Worm (Caenorhabditis elegans) whole organism, mixed stage, embryonic: ENCODE measurements around the gene rps-28.

Experiments
- M03D4.4 ChIP-seq: sonication (generic microtip); optimal IDR thresholded peaks from 2 replicates; lab custom pipeline; 2017; ENCODE audit warnings: mild to moderate bottlenecking, missing genetic modification characterization, missing compliant biosample characterization
- blmp-1 ChIP-seq: fragments of 150-350 bp; optimal IDR thresholded peaks from 2 replicates; lab custom pipeline; 2014; ENCODE audit warnings: missing biosample characterization, missing genetic modification characterization
- ceh-39 ChIP-seq: fragments of 150-350 bp; optimal IDR thresholded peaks from 2 replicates; lab custom pipeline; 2014; ENCODE audit warnings: missing biosample characterization, missing genetic modification characterization
- ceh-83 ChIP-seq: fragments of 200-800 bp; sonication (Bioruptor generic); optimal IDR thresholded peaks from 2 replicates; lab custom pipeline; 2018; ENCODE audit warnings: mild to moderate bottlenecking, missing genetic modification characterization, missing compliant biosample characterization
- ces-1 ChIP-seq: fragments of 150-350 bp; optimal IDR thresholded peaks from 2 replicates; lab custom pipeline; 2014; ENCODE audit warnings: missing biosample characterization, missing genetic modification reagents, missing genetic modification characterization
- drap-1 ChIP-seq: fragments of 200-800 bp; sonication (Bioruptor generic); optimal IDR thresholded peaks from 3 replicates; lab custom pipeline; 2018; ENCODE audit warnings: mild to moderate bottlenecking, missing genetic modification characterization, missing compliant biosample characterization
- elt-1 ChIP-seq: sonication (generic microtip); optimal IDR thresholded peaks from 2 replicates; lab custom pipeline; 2017; ENCODE audit warnings: missing genetic modification characterization, mild to moderate bottlenecking, missing compliant biosample characterization, antibody characterized with exemption, moderate library complexity, borderline replicate concordance; ENCODE audit not compliant: insufficient read depth
- elt-3 ChIP-seq: fragments of 150-350 bp; optimal IDR thresholded peaks from 2 replicates; lab custom pipeline; 2014; ENCODE audit warnings: missing biosample characterization, missing genetic modification characterization
- flh-1 ChIP-seq: fragments of 200-800 bp; sonication (Bioruptor generic); optimal IDR thresholded peaks from 2 replicates; lab custom pipeline; 2018; ENCODE audit warnings: mild to moderate bottlenecking, missing genetic modification characterization, moderate library complexity, missing compliant biosample characterization
- lin-13 ChIP-seq: fragments of 150-350 bp; optimal IDR thresholded peaks from 2 replicates; lab custom pipeline; 2014; ENCODE audit warnings: missing biosample characterization, missing genetic modification characterization
- lin-32 ChIP-seq: fragments of 200-800 bp; sonication (Bioruptor generic); optimal IDR thresholded peaks from 2 replicates; lab custom pipeline; 2018; ENCODE audit warnings: mild to moderate bottlenecking, missing genetic modification characterization, missing compliant biosample characterization
- lsy-2 ChIP-seq: fragments of 150-350 bp; optimal IDR thresholded peaks from 2 replicates; lab custom pipeline; 2014; ENCODE audit warnings: missing biosample characterization, missing genetic modification characterization
- mab-5 ChIP-seq: fragments of 150-350 bp; optimal IDR thresholded peaks from 2 replicates; lab custom pipeline; 2014; ENCODE audit warnings: missing biosample characterization, missing genetic modification characterization
- mls-2 ChIP-seq: sonication (generic microtip); optimal IDR thresholded peaks from 2 replicates; lab custom pipeline; 2016; ENCODE audit warnings: mild to moderate bottlenecking, missing genetic modification characterization, moderate library complexity, missing compliant biosample characterization
- nhr-12 ChIP-seq: fragments of 150-350 bp; optimal IDR thresholded peaks from 2 replicates; lab custom pipeline; 2014; ENCODE audit warnings: missing biosample characterization, missing genetic modification characterization
- nhr-2 ChIP-seq: fragments of 150-350 bp; optimal IDR thresholded peaks from 2 replicates; lab custom pipeline; 2014; ENCODE audit warnings: missing biosample characterization, missing genetic modification characterization
- nhr-237 ChIP-seq: fragments of 150-350 bp; optimal IDR thresholded peaks from 2 replicates; lab custom pipeline; 2014; ENCODE audit warnings: missing biosample characterization, missing genetic modification characterization
- nhr-28 ChIP-seq: fragments of 150-350 bp; optimal IDR thresholded peaks from 2 replicates; lab custom pipeline; 2014; ENCODE audit warnings: missing biosample characterization, missing genetic modification characterization
- nhr-76 ChIP-seq: sonication (generic microtip); optimal IDR thresholded peaks from 2 replicates; lab custom pipeline; 2017; ENCODE audit warnings: missing biosample characterization, missing genetic modification characterization
- pha-4 ChIP-seq: fragments of 150-350 bp; optimal IDR thresholded peaks from 2 replicates; lab custom pipeline; 2018; ENCODE audit warnings: missing biosample characterization, missing genetic modification reagents, missing genetic modification characterization
- sem-2 ChIP-seq: fragments of 200-800 bp; sonication (Bioruptor generic); optimal IDR thresholded peaks from 2 replicates; lab custom pipeline; 2018; ENCODE audit warnings: mild to moderate bottlenecking, missing genetic modification characterization, missing compliant biosample characterization
- snpc-4 ChIP-seq: fragments of 150-350 bp; optimal IDR thresholded peaks from 2 replicates; lab custom pipeline; 2014; ENCODE audit warnings: missing biosample characterization, missing genetic modification characterization
- sptf-1 ChIP-seq: sonication (generic microtip); optimal IDR thresholded peaks from 2 replicates; lab custom pipeline; 2017; ENCODE audit warnings: mild to moderate bottlenecking, missing genetic modification characterization, moderate library complexity, missing compliant biosample characterization
- tbx-8 ChIP-seq: fragments of 200-800 bp; sonication (Bioruptor generic); optimal IDR thresholded peaks from 2 replicates; lab custom pipeline; 2018; ENCODE audit warnings: mild to moderate bottlenecking, missing genetic modification characterization, moderate library complexity, missing compliant biosample characterization
- unc-120 ChIP-seq: sonication (generic microtip); optimal IDR thresholded peaks from 2 replicates; lab custom pipeline; 2017; ENCODE audit warnings: missing genetic modification characterization, missing compliant biosample characterization; ENCODE audit not compliant: poor library complexity, severe bottlenecking
- unc-39 ChIP-seq: fragments of 150-350 bp; optimal IDR thresholded peaks from 2 replicates; lab custom pipeline; 2014; ENCODE audit warnings: missing biosample characterization, missing genetic modification characterization
- unc-62 ChIP-seq: fragments of 150-350 bp; optimal IDR thresholded peaks from 2 replicates; lab custom pipeline; 2014; ENCODE audit warnings: missing biosample characterization, missing genetic modification reagents, missing genetic modification characterization
- zip-8 ChIP-seq: fragments of 150-350 bp; optimal IDR thresholded peaks from 2 replicates; lab custom pipeline; 2014; ENCODE audit warnings: missing biosample characterization, missing genetic modification characterization
- ztf-11 ChIP-seq: fragments of 150-350 bp; optimal IDR thresholded peaks from 2 replicates; lab custom pipeline; 2014; ENCODE audit warnings: missing biosample characterization, missing genetic modification characterization

rps-28 gene

DNA sequence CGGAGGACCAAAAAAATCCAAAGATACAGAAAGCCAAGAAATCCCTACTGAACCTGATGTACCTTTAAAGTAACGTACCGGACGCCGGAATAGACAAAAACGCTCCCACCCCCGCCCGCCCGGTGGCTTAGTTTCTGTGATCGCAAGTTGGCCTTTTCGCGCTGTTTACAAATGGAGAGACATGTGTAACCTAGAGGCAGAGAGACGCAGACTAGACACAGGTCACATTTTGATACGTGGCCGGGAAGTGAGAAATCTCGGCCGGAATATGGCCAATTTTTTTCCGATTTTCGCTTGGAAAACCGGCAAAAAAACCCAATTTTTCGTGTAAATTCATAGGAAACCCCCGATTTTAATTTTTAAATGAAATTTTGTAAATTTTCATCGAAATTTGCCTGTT, 2.4 kb upstream of the rps-28 start:
- peak; percentile 27 for TF ChIP-seq nhr-2 (tag; lab: Kevin White, UChicago)
- TF ChIP-seq pha-4 (tag; lab: Kevin White, UChicago) = peak; percentile 96
- TF ChIP-seq lin-32 = no peak
- TF ChIP-seq, all 35 proteins: peak for 2

DNA sequence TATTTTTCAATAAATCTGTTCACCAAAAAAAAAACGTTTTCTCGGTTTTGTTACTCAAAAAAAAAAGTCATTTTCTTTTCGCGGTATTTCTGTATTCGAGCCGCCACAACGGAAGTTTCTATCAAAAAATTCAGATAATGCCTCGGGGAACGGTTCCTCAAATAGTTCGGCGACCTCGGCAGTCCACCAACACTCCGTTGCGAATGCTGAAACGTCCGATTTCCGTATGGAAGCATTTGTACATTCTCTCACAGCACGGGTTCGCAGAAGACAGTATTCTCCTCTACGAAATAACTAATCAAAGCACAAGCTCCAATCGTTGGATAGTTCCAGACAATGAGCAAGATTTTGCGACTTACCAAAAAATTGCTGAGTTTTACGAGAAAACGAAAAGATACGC, 487 bp downstream of the rps-28 start, which contains the start of gene Y41D4B.4:
Y41D4B.4 (plus strand) TSS at position 133 of the 400 bp plus-strand sequence.
- no peak for TF ChIP-seq ceh-39 (tag; lab: Kevin White, UChicago)
- TF ChIP-seq blmp-1 (tag; lab: Kevin White, UChicago) = no peak
- TF ChIP-seq lin-32 = no peak
- TF ChIP-seq lin-13 = no peak
- no peak for TF ChIP-seq unc-39 (tag; lab: Kevin White, UChicago)
- no peak for TF ChIP-seq nhr-2 (tag; lab: Kevin White, UChicago)
- TF ChIP-seq ces-1 (GFP tag; lab: Kevin White, UChicago) = no peak
- TF ChIP-seq, all 35 proteins: peak for 0

DNA sequence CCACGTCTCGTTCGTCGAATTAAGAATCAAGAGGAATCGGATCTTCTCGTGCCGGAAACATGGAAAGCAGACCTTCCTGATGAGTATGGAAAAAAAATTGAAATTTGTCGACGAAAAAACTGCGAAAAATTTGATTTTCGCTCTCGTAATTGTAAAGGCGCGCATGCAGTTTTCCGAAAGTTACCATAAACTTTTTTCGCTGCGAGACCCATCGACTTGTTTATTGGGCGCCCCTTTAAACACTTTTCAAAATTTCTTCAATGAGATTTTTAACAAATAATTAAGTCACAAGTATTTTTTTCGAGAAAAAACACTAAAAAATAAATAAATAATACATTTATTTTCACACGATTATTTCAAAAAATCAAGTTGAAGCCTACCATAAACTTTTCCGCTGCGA, 1.2 kb downstream of the rps-28 start:
- TF ChIP-seq drap-1 (GFP tag; lab: Kevin White, UChicago) (no peak), mab-5 (tag; lab: Kevin White, UChicago) (no peak), sem-2 (GFP tag; lab: Kevin White, UChicago) (no peak), ceh-39 (tag; lab: Kevin White, UChicago) (no peak)
- TF ChIP-seq, all 35 proteins: peak for 0

DNA sequence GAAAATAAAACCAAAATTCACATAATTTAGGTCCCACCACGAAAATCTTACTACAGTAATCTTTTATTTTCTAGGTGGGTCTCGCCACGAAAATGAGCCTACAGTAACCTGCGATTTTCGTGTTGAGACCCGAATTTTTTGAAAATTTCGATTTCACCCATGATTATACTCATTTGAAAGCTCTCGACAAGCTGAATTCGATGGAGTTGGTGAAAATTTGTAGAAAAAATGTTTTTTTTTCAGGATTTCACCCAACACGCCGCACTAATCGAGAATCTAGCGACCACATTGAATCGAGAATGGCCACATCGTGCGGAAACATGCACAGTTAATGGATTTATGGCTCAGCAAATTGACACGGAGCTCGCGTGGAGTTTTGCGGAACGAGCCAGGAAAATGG, 3.4 kb downstream of the rps-28 start:
- no peak for TF ChIP-seq zip-8 (tag; lab: Kevin White, UChicago)
- no peak for TF ChIP-seq nhr-76 (tag; lab: Kevin White, UChicago)
- TF ChIP-seq nhr-237 (tag; lab: Kevin White, UChicago) = no peak
- TF ChIP-seq ceh-39 (tag; lab: Kevin White, UChicago) = no peak
- TF ChIP-seq lin-32 = no peak
- TF ChIP-seq mls-2 (tag; lab: Kevin White, UChicago) = no peak
- no peak for TF ChIP-seq mab-5 (tag; lab: Kevin White, UChicago)
- no peak for TF ChIP-seq ztf-11 (tag; lab: Kevin White, UChicago)
- no peak for TF ChIP-seq nhr-2 (tag; lab: Kevin White, UChicago)
- TF ChIP-seq blmp-1 (tag; lab: Kevin White, UChicago) = no peak
- no peak for TF ChIP-seq nhr-12
- no peak for TF ChIP-seq ces-1 (GFP tag; lab: Kevin White, UChicago)
- TF ChIP-seq ceh-83 = no peak
- no peak for TF ChIP-seq unc-120 (tag; lab: Kevin White, UChicago)
- TF ChIP-seq M03D4.4 (tag; lab: Kevin White, UChicago) = no peak
- TF ChIP-seq, all 35 proteins: peak for 0

DNA sequence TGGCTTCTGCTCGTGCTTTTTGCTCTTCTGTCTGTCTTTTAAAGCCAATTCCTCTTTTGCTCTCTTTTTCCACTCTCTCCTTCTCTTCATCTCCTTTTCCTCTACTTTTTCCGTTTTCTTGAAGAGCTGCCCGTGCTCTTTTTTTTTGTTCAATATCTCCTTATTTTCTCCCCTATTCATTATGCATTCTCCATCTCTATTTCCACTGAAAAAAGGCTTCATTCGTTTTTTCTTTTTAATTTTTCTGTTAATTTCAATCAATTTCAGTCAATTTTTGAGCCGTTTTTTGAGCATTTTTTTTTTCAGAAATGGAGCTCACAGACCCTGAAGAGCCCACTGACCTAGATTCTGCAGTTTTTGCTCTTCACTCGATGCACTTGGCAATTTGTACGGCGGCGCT, 12.9 kb downstream of the rps-28 start, which contains the start of gene Y41D4B.1:
Y41D4B.1 (plus strand) TSS at position 301 of the 400 bp plus-strand sequence.
- TF ChIP-seq blmp-1 (tag; lab: Kevin White, UChicago) (no peak), lsy-2 (no peak), tbx-8 (GFP tag; lab: Kevin White, UChicago) (no peak), unc-120 (tag; lab: Kevin White, UChicago) (no peak), unc-62 (GFP tag; lab: Kevin White, UChicago) (no peak), nhr-12 (no peak), sem-2 (GFP tag; lab: Kevin White, UChicago) (no peak), sptf-1 (tag; lab: Kevin White, UChicago) (no peak), nhr-28 (tag; lab: Kevin White, UChicago) (no peak), flh-1 (GFP tag; lab: Kevin White, UChicago) (no peak), snpc-4 (tag; lab: Kevin White, UChicago) (no peak), pha-4 (tag; lab: Kevin White, UChicago) (no peak), nhr-2 (tag; lab: Kevin White, UChicago) (no peak), elt-3 (tag; lab: Kevin White, UChicago) (no peak), elt-1 (tag; lab: Kevin White, UChicago) (no peak), unc-39 (tag; lab: Kevin White, UChicago) (no peak)
- TF ChIP-seq, all 35 proteins: peak for 0

DNA sequence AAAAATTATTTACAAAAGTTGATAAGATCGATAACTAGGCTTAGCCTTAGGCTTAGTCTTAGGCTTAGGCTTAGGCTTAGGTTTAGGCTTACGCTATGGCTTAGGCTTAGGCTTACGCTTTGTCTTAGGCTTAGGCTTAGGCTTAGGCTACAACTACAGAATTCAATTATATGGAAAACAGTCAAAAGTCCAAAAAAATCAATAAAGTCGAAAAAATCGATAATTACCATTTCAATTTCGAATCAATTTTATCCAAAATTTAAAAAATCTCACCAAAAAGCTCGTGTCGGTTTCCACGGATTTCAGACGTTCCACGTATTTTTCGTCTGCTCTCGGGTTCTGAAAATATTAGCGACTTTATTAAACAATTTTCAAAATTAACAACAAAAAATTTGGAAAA, 17.4 kb downstream of the rps-28 start:
- TF ChIP-seq lsy-2 (no peak), ces-1 (GFP tag; lab: Kevin White, UChicago) (no peak), unc-62 (GFP tag; lab: Kevin White, UChicago) (no peak), ceh-39 (tag; lab: Kevin White, UChicago) (no peak), M03D4.4 (tag; lab: Kevin White, UChicago) (no peak), elt-1 (tag; lab: Kevin White, UChicago) (no peak), pha-4 (tag; lab: Kevin White, UChicago) (no peak), mls-2 (tag; lab: Kevin White, UChicago) (no peak)
